Worm (Caenorhabditis elegans) whole organism, early embryonic: ENCODE results near the gene memi-3.

ENCODE experiments used
- B0310.2 ChIP-seq: sonication (generic microtip); optimal IDR thresholded peaks from 2 replicates; lab custom pipeline; 2016; ENCODE audit warnings: mild to moderate bottlenecking, missing genetic modification characterization, missing compliant biosample characterization
- F13C5.2 ChIP-seq: sonication (generic microtip); optimal IDR thresholded peaks from 2 replicates; lab custom pipeline; 2017; ENCODE audit warnings: mild to moderate bottlenecking, missing genetic modification characterization, inconsistent platforms, missing compliant biosample characterization
- aly-1 ChIP-seq: sonication (generic microtip); optimal IDR thresholded peaks from 2 replicates; lab custom pipeline; 2016; ENCODE audit warnings: missing genetic modification characterization, missing compliant biosample characterization
- ama-1 ChIP-seq: fragments of 150-350 bp; optimal IDR thresholded peaks from 2 replicates; lab custom pipeline; 2014
- ceh-36 ChIP-seq: sonication (generic microtip); optimal IDR thresholded peaks from 2 replicates; lab custom pipeline; 2016; ENCODE audit warnings: missing genetic modification characterization, inconsistent platforms, missing compliant biosample characterization
- flt-1 ChIP-seq: fragments of 200-800 bp; sonication (Bioruptor generic); IDR thresholded peaks from 2 replicates; pipeline ENCODE4 v1.3.6; 2022; ENCODE audit warnings: missing genetic modification characterization, missing compliant biosample characterization
- hmbx-1 ChIP-seq: sonication (generic microtip); optimal IDR thresholded peaks from 2 replicates; lab custom pipeline; 2016; ENCODE audit warnings: mild to moderate bottlenecking, missing genetic modification characterization, missing compliant biosample characterization
- hmg-4 ChIP-seq: fragments of 200-800 bp; sonication (Bioruptor generic); optimal IDR thresholded peaks from 2 replicates; lab custom pipeline; 2018; ENCODE audit warnings: mild to moderate bottlenecking, missing genetic modification characterization, missing compliant biosample characterization
- hnd-1 ChIP-seq: sonication (generic microtip); optimal IDR thresholded peaks from 2 replicates; lab custom pipeline; 2016; ENCODE audit warnings: missing genetic modification characterization, missing compliant biosample characterization
- scrt-1 ChIP-seq: fragments of 200-800 bp; sonication (Bioruptor generic); IDR thresholded peaks from 2 replicates; pipeline ENCODE4 v1.3.6; 2022; ENCODE audit warnings: missing genetic modification characterization, missing compliant biosample characterization
- sea-1 ChIP-seq: fragments of 200-800 bp; sonication (Bioruptor generic); conservative IDR thresholded peaks from 2 replicates; pipeline ENCODE4 v1.3.6; 2022; ENCODE audit warnings: missing genetic modification characterization, missing compliant biosample characterization
- tbx-11 ChIP-seq: fragments of 200-800 bp; sonication (Bioruptor generic); IDR thresholded peaks from 2 replicates; pipeline ENCODE4 v1.3.6; 2022; ENCODE audit warnings: missing genetic modification characterization, missing compliant biosample characterization
- tbx-37 ChIP-seq: fragments of 200-800 bp; sonication (Bioruptor generic); conservative IDR thresholded peaks from 2 replicates; pipeline ENCODE4 v1.3.6; 2022; ENCODE audit warnings: missing genetic modification reagents, missing genetic modification characterization, missing compliant biosample characterization

- TF ChIP-seq scrt-1 (GFP tag; lab: Robert Waterston, UW) (no peak), B0310.2 (tag; lab: Kevin White, UChicago) (no peak), ama-1 (no peak), aly-1 (no peak), tbx-11 (GFP tag; lab: Robert Waterston, UW) (no peak), flt-1 (GFP tag; lab: Robert Waterston, UW) (no peak), hnd-1 (tag; lab: Kevin White, UChicago) (no peak), hmg-4 (GFP tag; lab: Kevin White, UChicago) (no peak), hmbx-1 (tag; lab: Kevin White, UChicago) (no peak), tbx-37 (GFP tag; lab: Robert Waterston, UW) (no peak), F13C5.2 (tag; lab: Kevin White, UChicago) (no peak), sea-1 (no peak), ceh-36 (no peak)
Observed at ce11 chrIV:11414920-11415319, 11.8 kb upstream of the memi-3 start, which contains the start of gene F22B3.10.
